Comparison of ENCODE assay signal across 1 fruit fly cellular context in genomic region chr3L:10656451-10657198, dm6.
TF ChIP-seq lines count a peak whose summit lies in the region.

No protein-coding gene starts in this region.

TF ChIP-seq in whole organism, embryonic, 481 proteins besides CTCF, POLR2A, EP300 and RAD21 (continued from another document and continues in another):
- TF ChIP-seq Usf (GFP tag; optimal IDR thresholded peaks at IDR 0.05; lab: Kevin White, UChicago) (no peak), Hmr (GFP tag; optimal IDR thresholded peaks at IDR 0.05; lab: Kevin White, UChicago) (peak; percentile 79), lbe (GFP tag; optimal IDR thresholded peaks at IDR 0.05; lab: Kevin White, UChicago) (no peak), mld (GFP tag; IDR thresholded peaks at IDR 0.05; lab: Robert Waterston, UW; ENCODE audit: partially characterized antibody) (no peak), Oaz (GFP tag; IDR thresholded peaks at IDR 0.05; lab: Robert Waterston, UW) (no peak), fd102C (GFP tag; optimal IDR thresholded peaks at IDR 0.05; lab: Kevin White, UChicago) (no peak), klu (GFP tag; IDR thresholded peaks at IDR 0.05; lab: Robert Waterston, UW) (no peak), CG10654 (GFP tag; optimal IDR thresholded peaks at IDR 0.05; lab: Kevin White, UChicago) (peak; percentile 54), CG8478 (optimal IDR thresholded peaks at IDR 0.05; lab: Kevin White, UChicago) (no peak), sima (GFP tag; optimal IDR thresholded peaks at IDR 0.05; lab: Kevin White, UChicago) (peak; percentile 19), CG30431 (GFP tag; optimal IDR thresholded peaks at IDR 0.05; lab: Kevin White, UChicago) (no peak), Poxn (GFP tag; IDR thresholded peaks at IDR 0.05; lab: Robert Waterston, UW) (no peak), Nf-YB (GFP tag; optimal IDR thresholded peaks at IDR 0.05; lab: Kevin White, UChicago) (peak; percentile 47), CG15601 (tag; optimal IDR thresholded peaks at IDR 0.05; lab: Kevin White, UChicago) (peak; percentile 79), sob (GFP tag; IDR thresholded peaks at IDR 0.05; lab: Robert Waterston, UW) (peak; percentile 75; the same call in 1 of the 2 replicates), dimm (GFP tag; IDR thresholded peaks at IDR 0.05; lab: Robert Waterston, UW) (no peak), HLH54F (GFP tag; optimal IDR thresholded peaks at IDR 0.05; lab: Kevin White, UChicago) (peak; percentile 2), chm (GFP tag; IDR thresholded peaks at IDR 0.05; lab: Robert Waterston, UW) (peak; percentile 23; the same call in 1 of the 2 replicates), CG12659 (GFP tag; optimal IDR thresholded peaks at IDR 0.05; lab: Kevin White, UChicago) (peak; percentile 47), ind (GFP tag; optimal IDR thresholded peaks at IDR 0.05; lab: Kevin White, UChicago) (no peak), CG12769 (tag; optimal IDR thresholded peaks at IDR 0.05; lab: Kevin White, UChicago) (peak; percentile 70), fd96Cb (tag; optimal IDR thresholded peaks at IDR 0.05; lab: Kevin White, UChicago) (peak; percentile 39), CG1233 (GFP tag; optimal IDR thresholded peaks at IDR 0.05; lab: Kevin White, UChicago) (peak; percentile 83), tgo (GFP tag; IDR thresholded peaks at IDR 0.05; lab: Robert Waterston, UW) (peak; percentile 29; the same call in 1 of the 3 replicates), yki (optimal IDR thresholded peaks at IDR 0.05; lab: Kevin White, UChicago) (no peak), pfk (GFP tag; optimal IDR thresholded peaks at IDR 0.05; lab: Kevin White, UChicago) (no peak), ham (GFP tag; IDR thresholded peaks at IDR 0.05; lab: Robert Waterston, UW) (no peak), GATAe (GFP tag; conservative IDR thresholded peaks at IDR 0.05; lab: Robert Waterston, UW) (no peak), CG32772 (GFP tag; IDR thresholded peaks at IDR 0.05; lab: Robert Waterston, UW) (no peak), CG1647 (GFP tag; optimal IDR thresholded peaks at IDR 0.05; lab: Kevin White, UChicago) (peak; percentile 71), schlank (tag; optimal IDR thresholded peaks at IDR 0.05; lab: Kevin White, UChicago) (peak; percentile 78), cad (GFP tag; optimal IDR thresholded peaks at IDR 0.05; lab: Kevin White, UChicago) (no peak), bowl (GFP tag; IDR thresholded peaks at IDR 0.05; lab: Robert Waterston, UW) (no peak), jing (GFP tag; optimal IDR thresholded peaks at IDR 0.05; lab: Kevin White, UChicago) (peak; percentile 16), CG34422 (GFP tag; IDR thresholded peaks at IDR 0.05; lab: Robert Waterston, UW) (no peak; the same call in 2 of the 3 replicates), stc (GFP tag; IDR thresholded peaks at IDR 0.05; lab: Robert Waterston, UW) (peak; percentile 51; the same call in 1 of the 2 replicates), br (optimal IDR thresholded peaks at IDR 0.05; lab: Kevin White, UChicago) (no peak), Mes4 (GFP tag; optimal IDR thresholded peaks at IDR 0.05; lab: Kevin White, UChicago) (peak; percentile 70), Vsx1 (GFP tag; optimal IDR thresholded peaks at IDR 0.05; lab: Kevin White, UChicago) (peak; percentile 84), Abd-B (GFP tag; optimal IDR thresholded peaks at IDR 0.05; lab: Kevin White, UChicago) (no peak), Med (GFP tag; lab: Kevin White, UChicago) (peak; percentile 96), CG12942 (GFP tag; optimal IDR thresholded peaks at IDR 0.05; lab: Kevin White, UChicago) (peak; percentile 62), crol (GFP tag; IDR thresholded peaks at IDR 0.05; lab: Robert Waterston, UW) (no peak), psq (GFP tag; optimal IDR thresholded peaks at IDR 0.05; lab: Kevin White, UChicago) (peak; percentile 51), E2f2 (GFP tag; IDR thresholded peaks at IDR 0.05; lab: Robert Waterston, UW) (no peak), ash1 (GFP tag; optimal IDR thresholded peaks at IDR 0.05; lab: Kevin White, UChicago) (peak; percentile 38), sc (optimal IDR thresholded peaks at IDR 0.05; lab: Kevin White, UChicago) (no peak), sc (GFP tag; optimal IDR thresholded peaks at IDR 0.05; lab: Kevin White, UChicago) (peak; percentile 62), Gug (GFP tag; IDR thresholded peaks at IDR 0.05; lab: Robert Waterston, UW) (no peak), Hand (GFP tag; optimal IDR thresholded peaks at IDR 0.05; lab: Kevin White, UChicago) (no peak), CG4820 (GFP tag; optimal IDR thresholded peaks at IDR 0.05; lab: Kevin White, UChicago) (peak; percentile 10), HmgD (GFP tag; optimal IDR thresholded peaks at IDR 0.05; lab: Kevin White, UChicago) (no peak), Opbp (GFP tag; IDR thresholded peaks at IDR 0.05; lab: Robert Waterston, UW; ENCODE audit: partially characterized antibody) (no peak), CG31388 (GFP tag; optimal IDR thresholded peaks at IDR 0.05; lab: Kevin White, UChicago) (no peak), CG12236 (GFP tag; optimal IDR thresholded peaks at IDR 0.05; lab: Kevin White, UChicago) (peak; percentile 74), dmrt99B (tag; optimal IDR thresholded peaks at IDR 0.05; lab: Kevin White, UChicago) (peak; percentile 63), CG30403 (GFP tag; optimal IDR thresholded peaks at IDR 0.05; lab: Kevin White, UChicago) (peak; percentile 17), gcm2 (GFP tag; optimal IDR thresholded peaks at IDR 0.05; lab: Kevin White, UChicago) (no peak), Ets97D (GFP tag; optimal IDR thresholded peaks at IDR 0.05; lab: Kevin White, UChicago) (peak; percentile 19), YL-1 (GFP tag; optimal IDR thresholded peaks at IDR 0.05; lab: Kevin White, UChicago) (peak; percentile 21), jigr1 (GFP tag; IDR thresholded peaks at IDR 0.05; lab: Robert Waterston, UW) (no peak), usp (GFP tag; optimal IDR thresholded peaks at IDR 0.05; lab: Kevin White, UChicago) (no peak), Doc2 (GFP tag; IDR thresholded peaks at IDR 0.05; lab: Robert Waterston, UW) (no peak), trh (GFP tag; optimal IDR thresholded peaks at IDR 0.05; lab: Kevin White, UChicago) (peak; percentile 45), pb (GFP tag; optimal IDR thresholded peaks at IDR 0.05; lab: Kevin White, UChicago) (peak; percentile 8), CG5953 (GFP tag; IDR thresholded peaks at IDR 0.05; lab: Robert Waterston, UW) (peak; percentile 68), CG6683 (GFP tag; optimal IDR thresholded peaks at IDR 0.05; lab: Kevin White, UChicago) (peak; percentile 58), Bteb2 (GFP tag; optimal IDR thresholded peaks at IDR 0.05; lab: Kevin White, UChicago) (peak; percentile 18), CG7372 (GFP tag; IDR thresholded peaks at IDR 0.05; lab: Robert Waterston, UW) (no peak), ranshi (GFP tag; IDR thresholded peaks at IDR 0.05; lab: Robert Waterston, UW) (peak; percentile 60; the same call in 1 of the 2 replicates), Awh (GFP tag; IDR thresholded peaks at IDR 0.05; lab: Robert Waterston, UW) (peak; percentile 75), ato (GFP tag; IDR thresholded peaks at IDR 0.05; lab: Robert Waterston, UW; ENCODE audit: partially characterized antibody) (no peak), kay (GFP tag; optimal IDR thresholded peaks at IDR 0.05; lab: Kevin White, UChicago) (peak; percentile 45), CG18619 (GFP tag; optimal IDR thresholded peaks at IDR 0.05; lab: Kevin White, UChicago) (peak; percentile 70), CG4282 (GFP tag; optimal IDR thresholded peaks at IDR 0.05; lab: Kevin White, UChicago) (no peak), Max (GFP tag; optimal IDR thresholded peaks at IDR 0.05; lab: Kevin White, UChicago) (peak; percentile 10), danr (GFP tag; IDR thresholded peaks at IDR 0.05; lab: Robert Waterston, UW) (no peak), CG4328 (GFP tag; optimal IDR thresholded peaks at IDR 0.05; lab: Kevin White, UChicago) (peak; percentile 32), kni (GFP tag; optimal IDR thresholded peaks at IDR 0.05; lab: Kevin White, UChicago) (no peak), ERR (GFP tag; optimal IDR thresholded peaks at IDR 0.05; lab: Kevin White, UChicago) (peak; percentile 29), CG9215 (GFP tag; IDR thresholded peaks at IDR 0.05; lab: Robert Waterston, UW) (no peak), Hey (tag; optimal IDR thresholded peaks at IDR 0.05; lab: Kevin White, UChicago) (peak; percentile 60), CG10979 (tag; optimal IDR thresholded peaks at IDR 0.05; lab: Kevin White, UChicago) (peak; percentile 5), Dek (tag; optimal IDR thresholded peaks at IDR 0.05; lab: Kevin White, UChicago) (peak; percentile 58), H15 (GFP tag; IDR thresholded peaks at IDR 0.05; lab: Robert Waterston, UW) (no peak), Asciz (GFP tag; optimal IDR thresholded peaks at IDR 0.05; lab: Kevin White, UChicago) (peak; percentile 91), fru (optimal IDR thresholded peaks at IDR 0.05; lab: Kevin White, UChicago) (no peak), Side (GFP tag; optimal IDR thresholded peaks at IDR 0.05; lab: Kevin White, UChicago) (peak; percentile 67), stwl (tag; optimal IDR thresholded peaks at IDR 0.05; lab: Kevin White, UChicago) (no peak), CG1602 (GFP tag; optimal IDR thresholded peaks at IDR 0.05; lab: Kevin White, UChicago) (peak; percentile 33), Dad (GFP tag; optimal IDR thresholded peaks at IDR 0.05; lab: Kevin White, UChicago) (peak; percentile 11), CG18262 (tag; optimal IDR thresholded peaks at IDR 0.05; lab: Kevin White, UChicago) (peak; percentile 44), shn (GFP tag; optimal IDR thresholded peaks at IDR 0.05; lab: Kevin White, UChicago) (peak; percentile 52), CG16779 (GFP tag; IDR thresholded peaks at IDR 0.05; lab: Robert Waterston, UW) (no peak), CG1832 (GFP tag; optimal IDR thresholded peaks at IDR 0.05; lab: Kevin White, UChicago) (no peak), CG11723 (GFP tag; optimal IDR thresholded peaks at IDR 0.05; lab: Kevin White, UChicago) (peak; percentile 70), onecut (GFP tag; IDR thresholded peaks at IDR 0.05; lab: Robert Waterston, UW) (peak; percentile 67), Hr78 (GFP tag; optimal IDR thresholded peaks at IDR 0.05; lab: Kevin White, UChicago) (peak in 1 of 2 experiments; percentile 34), CG9609 (GFP tag; optimal IDR thresholded peaks at IDR 0.05; lab: Kevin White, UChicago) (no peak), eve (GFP tag; optimal IDR thresholded peaks at IDR 0.05; lab: Kevin White, UChicago) (no peak), CG8359 (GFP tag; optimal IDR thresholded peaks at IDR 0.05; lab: Kevin White, UChicago; ENCODE audit: borderline replicate concordance) (peak; percentile 28), wdn (GFP tag; IDR thresholded peaks at IDR 0.05; lab: Robert Waterston, UW) (no peak), CG1792 (GFP tag; optimal IDR thresholded peaks at IDR 0.05; lab: Kevin White, UChicago) (peak; percentile 70), salm (tag; optimal IDR thresholded peaks at IDR 0.05; lab: Kevin White, UChicago) (peak; percentile 70), vnd (GFP tag; IDR thresholded peaks at IDR 0.05; lab: Robert Waterston, UW; ENCODE audit: partially characterized antibody) (no peak), gsb-n (tag; optimal IDR thresholded peaks at IDR 0.05; lab: Kevin White, UChicago) (peak; percentile 77), CG14860 (GFP tag; IDR thresholded peaks at IDR 0.05; lab: Robert Waterston, UW; ENCODE audit: partially characterized antibody) (no peak), B-H2 (GFP tag; optimal IDR thresholded peaks at IDR 0.05; lab: Kevin White, UChicago) (peak; percentile 22), Chrac-16 (GFP tag; optimal IDR thresholded peaks at IDR 0.05; lab: Kevin White, UChicago) (no peak), fu2 (GFP tag; optimal IDR thresholded peaks at IDR 0.05; lab: Kevin White, UChicago) (no peak), emc (GFP tag; optimal IDR thresholded peaks at IDR 0.05; lab: Kevin White, UChicago) (peak; percentile 2), slp2 (GFP tag; optimal IDR thresholded peaks at IDR 0.05; lab: Kevin White, UChicago) (no peak), CG12071 (GFP tag; optimal IDR thresholded peaks at IDR 0.05; lab: Kevin White, UChicago) (peak; percentile 88), gfzf (GFP tag; optimal IDR thresholded peaks at IDR 0.05; lab: Kevin White, UChicago) (no peak), CG12104 (GFP tag; optimal IDR thresholded peaks at IDR 0.05; lab: Kevin White, UChicago) (peak; percentile 38), CkIIα-i1 (GFP tag; IDR thresholded peaks at IDR 0.05; lab: Robert Waterston, UW) (no peak), cg (GFP tag; optimal IDR thresholded peaks at IDR 0.05; lab: Kevin White, UChicago) (no peak), eyg (GFP tag; optimal IDR thresholded peaks at IDR 0.05; lab: Kevin White, UChicago) (peak; percentile 53), CG31441 (GFP tag; IDR thresholded peaks at IDR 0.05; lab: Robert Waterston, UW) (no peak; the same call in 1 of the 2 replicates), CG9727 (GFP tag; optimal IDR thresholded peaks at IDR 0.05; lab: Kevin White, UChicago) (peak; percentile 70), btn (GFP tag; optimal IDR thresholded peaks at IDR 0.05; lab: Kevin White, UChicago) (peak; percentile 43), CG7357 (GFP tag; IDR thresholded peaks at IDR 0.05; lab: Robert Waterston, UW) (no peak), PHDP (tag; optimal IDR thresholded peaks at IDR 0.05; lab: Kevin White, UChicago) (peak; percentile 75), crc (GFP tag; optimal IDR thresholded peaks at IDR 0.05; lab: Kevin White, UChicago) (peak; percentile 48), vvl (GFP tag; IDR thresholded peaks at IDR 0.05; lab: Robert Waterston, UW) (no peak), Spps (tag; optimal IDR thresholded peaks at IDR 0.05; lab: Kevin White, UChicago) (peak; percentile 24), CG1024 (GFP tag; IDR thresholded peaks at IDR 0.05; lab: Robert Waterston, UW) (peak; percentile 22; the same call in 1 of the 2 replicates), run (tag; optimal IDR thresholded peaks at IDR 0.05; lab: Kevin White, UChicago) (peak; percentile 23), BtbVII (GFP tag; optimal IDR thresholded peaks at IDR 0.05; lab: Kevin White, UChicago) (peak; percentile 73), CG7839 (tag; optimal IDR thresholded peaks at IDR 0.05; lab: Kevin White, UChicago) (peak; percentile 11), tap (tag; optimal IDR thresholded peaks at IDR 0.05; lab: Kevin White, UChicago) (peak; percentile 23), az2 (GFP tag; optimal IDR thresholded peaks at IDR 0.05; lab: Kevin White, UChicago) (peak; percentile 32), row (GFP tag; IDR thresholded peaks at IDR 0.05; lab: Robert Waterston, UW) (no peak), Optix (GFP tag; IDR thresholded peaks at IDR 0.05; lab: Robert Waterston, UW) (no peak), CG4730 (GFP tag; IDR thresholded peaks at IDR 0.05; lab: Robert Waterston, UW) (no peak)
